Worm (Caenorhabditis elegans) whole organism, late embryonic: Measurements from ENCODE around the gene ZC374.2.

Experiments used
- C08G9.2 ChIP-seq: sonication (generic microtip); optimal IDR thresholded peaks from 2 replicates; lab custom pipeline; 2016; ENCODE audit warnings: mild to moderate bottlenecking, missing genetic modification characterization, moderate library complexity, missing compliant biosample characterization
- F13H6.1 ChIP-seq: sonication (generic microtip); optimal IDR thresholded peaks from 2 replicates; lab custom pipeline; 2016; ENCODE audit warnings: missing genetic modification characterization, missing compliant biosample characterization
- K09A11.1 ChIP-seq: sonication (generic microtip); optimal IDR thresholded peaks from 2 replicates; lab custom pipeline; 2017; ENCODE audit warnings: antibody characterized with exemption, mild to moderate bottlenecking, missing genetic modification characterization, missing compliant biosample characterization; ENCODE audit not compliant: insufficient read depth
- T23F11.4 ChIP-seq: fragments of 200-800 bp; sonication (Bioruptor generic); optimal IDR thresholded peaks from 2 replicates; lab custom pipeline; 2018; ENCODE audit warnings: mild to moderate bottlenecking, missing genetic modification characterization, missing compliant biosample characterization
- Y22D7AL.16 ChIP-seq: sonication (generic microtip); optimal IDR thresholded peaks from 2 replicates; lab custom pipeline; 2016; ENCODE audit warnings: missing genetic modification characterization, missing compliant biosample characterization
- ama-1 ChIP-seq: fragments of 150-350 bp; optimal IDR thresholded peaks from 2 replicates; lab custom pipeline; 2014
- ceh-14 ChIP-seq: sonication (generic microtip); optimal IDR thresholded peaks from 2 replicates; lab custom pipeline; 2016; ENCODE audit warnings: missing genotype, missing genetic modification characterization, missing compliant biosample characterization
- ceh-18 ChIP-seq: sonication (generic microtip); optimal IDR thresholded peaks from 2 replicates; lab custom pipeline; 2016; ENCODE audit warnings: missing genetic modification characterization, missing compliant biosample characterization
- ceh-22 ChIP-seq: sonication (generic microtip); optimal IDR thresholded peaks from 2 replicates; lab custom pipeline; 2017; ENCODE audit warnings: missing biosample characterization, missing genetic modification characterization
- ceh-24 ChIP-seq: sonication (generic microtip); optimal IDR thresholded peaks from 2 replicates; lab custom pipeline; 2016; ENCODE audit warnings: mild to moderate bottlenecking, missing genetic modification characterization, missing compliant biosample characterization
- ceh-30 ChIP-seq: fragments of 150-350 bp; optimal IDR thresholded peaks from 2 replicates; lab custom pipeline; 2014; ENCODE audit warnings: missing biosample characterization, missing genetic modification characterization
- ceh-31 ChIP-seq: sonication (generic microtip); optimal IDR thresholded peaks from 2 replicates; lab custom pipeline; 2016; ENCODE audit warnings: missing genetic modification characterization, missing compliant biosample characterization
- ceh-34 ChIP-seq: sonication (generic microtip); optimal IDR thresholded peaks from 2 replicates; lab custom pipeline; 2016; ENCODE audit warnings: mild to moderate bottlenecking, missing genetic modification characterization, missing compliant biosample characterization
- ceh-45 ChIP-seq: fragments of 200-800 bp; sonication (Bioruptor generic); IDR thresholded peaks from 2 replicates; pipeline ENCODE4 v1.3.6; 2022; ENCODE audit warnings: missing genetic modification reagents, missing genetic modification characterization, missing compliant biosample characterization
- ceh-48 ChIP-seq: sonication (generic microtip); optimal IDR thresholded peaks from 2 replicates; lab custom pipeline; 2016; ENCODE audit warnings: missing genetic modification characterization, inconsistent platforms, missing compliant biosample characterization
- ceh-6 ChIP-seq: fragments of 200-800 bp; sonication (Bioruptor generic); optimal IDR thresholded peaks from 2 replicates; lab custom pipeline; 2018; ENCODE audit warnings: mild to moderate bottlenecking, missing genetic modification characterization, missing compliant biosample characterization
- ceh-9 ChIP-seq: sonication (generic microtip); optimal IDR thresholded peaks from 2 replicates; lab custom pipeline; 2016; ENCODE audit warnings: mild to moderate bottlenecking, missing genetic modification characterization, inconsistent platforms, missing compliant biosample characterization
- dmd-4 ChIP-seq: sonication (generic microtip); optimal IDR thresholded peaks from 2 replicates; lab custom pipeline; 2016; ENCODE audit warnings: borderline replicate concordance, missing genetic modification characterization, missing compliant biosample characterization
- dve-1 ChIP-seq: sonication (generic microtip); optimal IDR thresholded peaks from 2 replicates; lab custom pipeline; 2017; ENCODE audit warnings: antibody characterized with exemption, mild to moderate bottlenecking, missing genetic modification characterization, missing compliant biosample characterization
- elt-2 ChIP-seq: sonication (generic microtip); optimal IDR thresholded peaks from 2 replicates; lab custom pipeline; 2016; ENCODE audit warnings: missing genetic modification reagents, missing genetic modification characterization, missing compliant biosample characterization
- elt-4 ChIP-seq: sonication (generic microtip); optimal IDR thresholded peaks from 2 replicates; lab custom pipeline; 2016; ENCODE audit warnings: missing genetic modification characterization, missing compliant biosample characterization
- fkh-6 ChIP-seq: sonication (generic microtip); optimal IDR thresholded peaks from 2 replicates; lab custom pipeline; 2016; ENCODE audit warnings: missing genetic modification characterization, missing compliant biosample characterization
- gmeb-2 ChIP-seq: sonication (generic microtip); optimal IDR thresholded peaks from 2 replicates; lab custom pipeline; 2016; ENCODE audit warnings: missing genetic modification characterization, inconsistent platforms, missing compliant biosample characterization
- hlh-13 ChIP-seq: fragments of 200-800 bp; sonication (Bioruptor generic); optimal IDR thresholded peaks from 2 replicates; lab custom pipeline; 2018; ENCODE audit warnings: mild to moderate bottlenecking, missing genetic modification characterization, missing compliant biosample characterization
- hlh-30 ChIP-seq: sonication (generic microtip); optimal IDR thresholded peaks from 2 replicates; lab custom pipeline; 2017; ENCODE audit warnings: antibody characterized with exemption, missing genetic modification characterization, missing compliant biosample characterization; ENCODE audit not compliant: insufficient read depth
- hlh-6 ChIP-seq: sonication (generic microtip); optimal IDR thresholded peaks from 2 replicates; lab custom pipeline; 2016; ENCODE audit warnings: missing genotype, missing genetic modification characterization, missing compliant biosample characterization
- hlh-8 ChIP-seq: sonication (generic microtip); optimal IDR thresholded peaks from 2 replicates; lab custom pipeline; 2016; ENCODE audit warnings: missing genotype, missing genetic modification characterization, missing compliant biosample characterization
- lim-6 ChIP-seq: sonication (generic microtip); optimal IDR thresholded peaks from 2 replicates; lab custom pipeline; 2016; ENCODE audit warnings: missing genetic modification characterization, missing compliant biosample characterization
- nfya-1 ChIP-seq: sonication (generic microtip); optimal IDR thresholded peaks from 2 replicates; lab custom pipeline; 2017; ENCODE audit warnings: missing genetic modification characterization, mild to moderate bottlenecking, missing compliant biosample characterization, antibody characterized with exemption, moderate library complexity
- nhr-11 ChIP-seq: fragments of 150-350 bp; optimal IDR thresholded peaks from 2 replicates; lab custom pipeline; 2014; ENCODE audit warnings: missing biosample characterization, missing genetic modification characterization
- nhr-232 ChIP-seq: sonication (generic microtip); optimal IDR thresholded peaks from 2 replicates; lab custom pipeline; 2016; ENCODE audit warnings: missing genetic modification characterization, missing compliant biosample characterization
- npax-4 ChIP-seq: sonication (generic microtip); optimal IDR thresholded peaks from 2 replicates; lab custom pipeline; 2016; ENCODE audit warnings: missing genetic modification characterization, missing compliant biosample characterization
- odd-2 ChIP-seq: sonication (generic microtip); optimal IDR thresholded peaks from 2 replicates; lab custom pipeline; 2017; ENCODE audit warnings: antibody characterized with exemption, mild to moderate bottlenecking, missing genetic modification characterization, missing compliant biosample characterization
- pat-9 ChIP-seq: fragments of 200-800 bp; sonication (Bioruptor generic); optimal IDR thresholded peaks from 2 replicates; lab custom pipeline; 2018; ENCODE audit warnings: mild to moderate bottlenecking, missing genetic modification characterization, moderate library complexity, missing compliant biosample characterization
- pax-1 ChIP-seq: fragments of 150-350 bp; optimal IDR thresholded peaks from 2 replicates; lab custom pipeline; 2014; ENCODE audit warnings: missing biosample characterization, missing genetic modification characterization
- pha-2 ChIP-seq: sonication (generic microtip); optimal IDR thresholded peaks from 2 replicates; lab custom pipeline; 2017; ENCODE audit warnings: mild to moderate bottlenecking, missing genetic modification characterization, missing compliant biosample characterization
- pha-4 ChIP-seq: fragments of 150-350 bp; optimal IDR thresholded peaks from 2 replicates; lab custom pipeline; 2018; ENCODE audit warnings: missing biosample characterization, missing genetic modification reagents, missing genetic modification characterization
- ref-2 ChIP-seq: sonication (generic microtip); optimal IDR thresholded peaks from 2 replicates; lab custom pipeline; 2016; ENCODE audit warnings: missing genetic modification characterization, missing compliant biosample characterization
- rnt-1 ChIP-seq: sonication (generic microtip); optimal IDR thresholded peaks from 2 replicates; lab custom pipeline; 2016; ENCODE audit warnings: missing genetic modification characterization, missing compliant biosample characterization
- sdc-2 ChIP-seq: sonication (generic microtip); optimal IDR thresholded peaks from 2 replicates; lab custom pipeline; 2016; ENCODE audit warnings: missing genotype, missing genetic modification characterization, missing compliant biosample characterization
- sox-2 ChIP-seq: fragments of 200-800 bp; sonication (Bioruptor generic); IDR thresholded peaks from 2 replicates; pipeline ENCODE4 v1.3.6; 2022; ENCODE audit warnings: missing genetic modification reagents, missing genetic modification characterization, missing compliant biosample characterization
- sox-4 ChIP-seq: sonication (generic microtip); optimal IDR thresholded peaks from 2 replicates; lab custom pipeline; 2017; ENCODE audit warnings: mild to moderate bottlenecking, missing genetic modification characterization, inconsistent platforms, missing compliant biosample characterization
- syd-9 ChIP-seq: sonication (generic microtip); optimal IDR thresholded peaks from 2 replicates; lab custom pipeline; 2016; ENCODE audit warnings: mild to moderate bottlenecking, missing genetic modification characterization, moderate library complexity, missing compliant biosample characterization
- ttx-3 ChIP-seq: sonication (generic microtip); optimal IDR thresholded peaks from 2 replicates; lab custom pipeline; 2016; ENCODE audit warnings: missing genetic modification reagents, missing genetic modification characterization, missing compliant biosample characterization
- unc-3 ChIP-seq, 2 experiments: fragments of 200-800 bp in 1 of 2; sonication (Bioruptor generic) in 1 of 2; sonication (generic microtip) in 1 of 2; conservative IDR thresholded peaks in 1 of 2; optimal IDR thresholded peaks in 1 of 2; 2 replicates each; pipeline versions ENCODE4 v1.3.6 to Lab custom; 2016 to 2022; ENCODE audit warnings: missing compliant biosample characterization in 2 of 2, missing genetic modification characterization in 2 of 2, missing genetic modification reagents in 1 of 2
- unc-42 ChIP-seq: sonication (generic microtip); optimal IDR thresholded peaks from 2 replicates; lab custom pipeline; 2016; ENCODE audit warnings: missing genotype, missing genetic modification characterization, missing compliant biosample characterization
- unc-55 ChIP-seq: sonication (generic microtip); optimal IDR thresholded peaks from 2 replicates; lab custom pipeline; 2017; ENCODE audit warnings: missing biosample characterization, missing genetic modification reagents, missing genetic modification characterization
- unc-86 ChIP-seq: sonication (generic microtip); optimal IDR thresholded peaks from 2 replicates; lab custom pipeline; 2016; ENCODE audit warnings: missing genetic modification characterization, missing compliant biosample characterization
- zip-5 ChIP-seq: sonication (generic microtip); optimal IDR thresholded peaks from 2 replicates; lab custom pipeline; 2016; ENCODE audit warnings: missing genetic modification characterization, missing compliant biosample characterization

Gene ZC374.2

ce11 chrX:10000635-10001034 is 46.6 kb downstream of the ZC374.2 start, which contains the start of gene F19C6.2:
Gene F19C6.2, plus strand, starts transcription at chrX:10000935.
- TF ChIP-seq unc-86 (tag; lab: Kevin White, UChicago) (no peak), sox-4 (tag; lab: Kevin White, UChicago) (no peak), ceh-24 (no peak), ref-2 (tag; lab: Kevin White, UChicago) (no peak), ceh-45 (GFP tag; lab: Robert Waterston, UW) (no peak), hlh-6 (tag; lab: Kevin White, UChicago) (no peak), ceh-48 (tag; lab: Kevin White, UChicago) (no peak)

DNA sequence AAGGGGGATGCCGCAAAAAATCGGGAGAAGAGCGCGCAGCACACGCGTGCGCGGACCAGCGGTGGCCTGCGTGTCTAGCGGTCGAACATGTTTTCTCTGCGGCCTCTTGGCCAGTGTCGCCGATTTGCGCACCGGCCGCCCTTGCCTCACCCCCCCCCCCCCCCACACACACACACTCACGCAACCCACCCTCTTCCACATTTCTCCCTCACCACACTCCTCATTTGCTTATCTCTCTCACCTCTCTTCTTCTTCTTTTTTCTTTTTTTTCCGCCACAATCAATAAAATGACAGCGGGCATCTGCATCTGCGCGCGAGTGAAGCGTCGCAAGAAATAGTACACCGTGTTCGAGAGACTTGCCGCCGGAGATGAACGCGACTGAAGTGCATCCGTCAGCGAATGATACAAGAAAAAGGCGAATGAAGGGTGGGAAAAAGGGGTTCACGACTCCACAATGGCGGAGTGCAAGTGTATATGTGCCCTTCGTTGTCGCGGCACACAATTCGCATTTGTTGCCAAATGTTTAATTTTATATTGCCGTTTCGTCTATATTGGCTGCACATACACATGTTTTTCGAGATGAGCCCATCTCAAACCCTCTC is 47.5 kb downstream of the ZC374.2 start:
- TF ChIP-seq C08G9.2 (no peak), unc-42 (tag; lab: Kevin White, UChicago) (peak; percentile 19), zip-5 (no peak), ceh-9 (no peak), ceh-48 (tag; lab: Kevin White, UChicago) (peak; percentile 94), ceh-45 (GFP tag; lab: Robert Waterston, UW) (no peak), elt-4 (tag; lab: Kevin White, UChicago) (no peak), syd-9 (tag; lab: Kevin White, UChicago) (no peak), pat-9 (tag; lab: Kevin White, UChicago) (peak; percentile 11), elt-2 (tag; lab: Kevin White, UChicago) (peak; percentile 71), hlh-6 (tag; lab: Kevin White, UChicago) (no peak), lim-6 (tag; lab: Kevin White, UChicago) (no peak), T23F11.4 (GFP tag; lab: Kevin White, UChicago) (peak; percentile 62), K09A11.1 (tag; lab: Kevin White, UChicago) (peak; percentile 29), unc-3 (GFP tag; conservative IDR thresholded peaks at IDR 0.05; lab: Robert Waterston, UW) (0 out of 2 replicates have a peak, but pooled peaks have one; percentile 7), unc-3 (tag; optimal IDR thresholded peaks at IDR 0.05; lab: Kevin White, UChicago) (no peak), odd-2 (tag; lab: Kevin White, UChicago) (no peak), ama-1 (lab: Kevin White, UChicago) (no peak), sox-2 (GFP tag; lab: Robert Waterston, UW) (no peak), ceh-34 (tag; lab: Kevin White, UChicago) (peak; percentile 72), ceh-18 (no peak), nfya-1 (tag; lab: Kevin White, UChicago) (peak; percentile 82), rnt-1 (tag; lab: Kevin White, UChicago) (no peak), pha-4 (tag; lab: Kevin White, UChicago) (no peak), nhr-11 (tag; lab: Kevin White, UChicago) (no peak), nhr-232 (no peak), ceh-14 (no peak), unc-55 (GFP tag; lab: Kevin White, UChicago) (peak; percentile 63), sox-4 (tag; lab: Kevin White, UChicago) (peak; percentile 44), ttx-3 (tag; lab: Kevin White, UChicago) (no peak), npax-4 (tag; lab: Kevin White, UChicago) (no peak), F13H6.1 (tag; lab: Kevin White, UChicago) (peak; percentile 27), hlh-8 (tag; lab: Kevin White, UChicago) (peak; percentile 26), gmeb-2 (no peak), hlh-13 (no peak), ceh-30 (tag; lab: Kevin White, UChicago) (peak; percentile 56), pax-1 (tag; lab: Kevin White, UChicago) (peak; percentile 1), ceh-6 (GFP tag; lab: Kevin White, UChicago) (peak; percentile 26), dmd-4 (no peak), fkh-6 (tag; lab: Kevin White, UChicago) (no peak), sdc-2 (tag; lab: Kevin White, UChicago) (no peak), Y22D7AL.16 (tag; lab: Kevin White, UChicago) (no peak), dve-1 (tag; lab: Kevin White, UChicago) (no peak), ceh-22 (tag; lab: Kevin White, UChicago) (no peak), ceh-31 (tag; lab: Kevin White, UChicago) (no peak), hlh-30 (tag; lab: Kevin White, UChicago) (peak; percentile 54), pha-2 (tag; lab: Kevin White, UChicago) (no peak)
